Worm (Caenorhabditis elegans) whole organism, L2 larva: ENCODE measurements around the gene srbc-24.

Source experiments
- aly-2 ChIP-seq: fragments of 150-350 bp; optimal IDR thresholded peaks from 2 replicates; lab custom pipeline; 2014; ENCODE audit warnings: missing biosample characterization, missing genetic modification characterization
- ceh-82 ChIP-seq: fragments of 150-350 bp; optimal IDR thresholded peaks from 2 replicates; lab custom pipeline; 2014; ENCODE audit warnings: missing biosample characterization, missing genetic modification characterization
- crh-2 ChIP-seq: sonication (generic microtip); optimal IDR thresholded peaks from 2 replicates; lab custom pipeline; 2017; ENCODE audit warnings: missing biosample characterization, missing genetic modification characterization
- egl-27 ChIP-seq: sonication (generic microtip); optimal IDR thresholded peaks from 3 replicates; lab custom pipeline; 2017; ENCODE audit warnings: missing biosample characterization, missing genetic modification reagents, missing genetic modification characterization
- elt-1 ChIP-seq: fragments of 150-350 bp; optimal IDR thresholded peaks from 2 replicates; lab custom pipeline; 2014; ENCODE audit warnings: missing biosample characterization, missing genetic modification characterization
- fos-1 ChIP-seq: fragments of 150-350 bp; optimal IDR thresholded peaks from 2 replicates; lab custom pipeline; 2014; ENCODE audit warnings: missing biosample characterization, missing genetic modification characterization
- lin-39 ChIP-seq: fragments of 150-350 bp; optimal IDR thresholded peaks from 2 replicates; lab custom pipeline; 2014; ENCODE audit warnings: missing biosample characterization, missing genetic modification reagents, missing genetic modification characterization
- nhr-10 ChIP-seq: sonication (generic microtip); optimal IDR thresholded peaks from 2 replicates; lab custom pipeline; 2017; ENCODE audit warnings: missing biosample characterization, missing genetic modification characterization
- nhr-11 ChIP-seq: fragments of 150-350 bp; optimal IDR thresholded peaks from 2 replicates; lab custom pipeline; 2014; ENCODE audit warnings: missing biosample characterization, missing genetic modification characterization
- nhr-77 ChIP-seq: fragments of 150-350 bp; optimal IDR thresholded peaks from 2 replicates; lab custom pipeline; 2014; ENCODE audit warnings: missing biosample characterization, missing genetic modification characterization
- peb-1 ChIP-seq: fragments of 150-350 bp; optimal IDR thresholded peaks from 2 replicates; lab custom pipeline; 2014; ENCODE audit warnings: missing biosample characterization, missing genetic modification characterization
- snpc-4 ChIP-seq: fragments of 150-350 bp; optimal IDR thresholded peaks from 2 replicates; lab custom pipeline; 2014; ENCODE audit warnings: missing biosample characterization, missing genetic modification characterization
- unc-62 ChIP-seq: fragments of 150-350 bp; optimal IDR thresholded peaks from 2 replicates; lab custom pipeline; 2014; ENCODE audit warnings: missing biosample characterization, missing genetic modification reagents, missing genetic modification characterization
- ztf-11 ChIP-seq: sonication (generic microtip); optimal IDR thresholded peaks from 2 replicates; lab custom pipeline; 2017; ENCODE audit warnings: missing biosample characterization, missing genetic modification characterization

DNA sequence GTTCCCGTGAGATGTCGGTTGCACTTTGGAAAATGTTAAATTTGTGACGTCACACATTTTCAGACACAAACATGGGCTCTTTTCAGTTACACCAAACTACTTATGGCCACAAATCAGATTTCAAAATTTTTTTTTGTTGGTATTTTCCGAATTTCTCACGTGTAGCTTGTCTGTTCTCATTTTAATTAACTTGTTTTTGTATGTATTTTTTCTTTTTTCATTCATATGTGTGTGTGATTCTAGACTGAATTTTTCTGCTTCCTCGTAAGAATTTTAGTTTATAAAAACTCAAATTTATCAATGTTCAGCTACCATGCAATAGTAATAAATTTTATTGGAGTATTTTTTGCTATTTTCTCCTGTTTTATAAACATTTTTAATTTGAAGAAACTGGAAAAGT lies 5.3 kb downstream of the srbc-24 start, which contains the start of gene srbc-22:
- no peak for TF ChIP-seq lin-39
- no peak for TF ChIP-seq peb-1 (tag; lab: Kevin White, UChicago)
- TF ChIP-seq egl-27: no peak
- no peak for TF ChIP-seq ztf-11 (tag; lab: Kevin White, UChicago)
- TF ChIP-seq nhr-11 (tag; lab: Kevin White, UChicago): no peak
- TF ChIP-seq aly-2 (tag; lab: Kevin White, UChicago): no peak
- no peak for TF ChIP-seq nhr-10 (tag; lab: Kevin White, UChicago)
- TF ChIP-seq elt-1 (tag; lab: Kevin White, UChicago): no peak
- no peak for TF ChIP-seq fos-1 (tag; lab: Kevin White, UChicago)
- TF ChIP-seq snpc-4 (tag; lab: Kevin White, UChicago): no peak
- TF ChIP-seq crh-2 (tag; lab: Kevin White, UChicago): no peak
- TF ChIP-seq nhr-77: no peak
- no peak for TF ChIP-seq ceh-82 (tag; lab: Kevin White, UChicago)
- TF ChIP-seq unc-62 (GFP tag; lab: Kevin White, UChicago): no peak
